Fruit fly (Drosophila melanogaster): ENCODE measurements around the gene pit.

Gene pit

DNA sequence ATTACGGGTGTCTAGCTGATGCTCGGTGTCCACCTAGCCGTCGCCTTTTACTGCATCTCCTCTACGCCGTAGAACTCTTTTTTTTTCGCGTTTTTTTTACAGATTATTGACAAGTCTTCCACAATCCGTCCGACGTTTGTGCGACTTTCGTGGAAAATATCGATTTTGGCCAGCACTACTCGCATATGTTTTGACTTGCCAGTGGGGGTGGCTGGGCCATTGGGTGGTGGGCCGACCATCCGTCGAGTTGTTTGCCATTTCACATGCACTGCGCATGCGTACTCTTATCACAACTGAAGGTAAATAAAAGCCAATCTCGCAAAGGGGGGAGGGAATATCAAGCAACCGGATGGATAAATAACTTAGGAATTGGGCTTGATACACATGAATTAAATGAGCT lies 2.4 kb upstream of the pit start, which contains the start of gene CG13409:
CG13409 (minus strand) TSS at position 163 of the 400 bp plus-strand sequence.
- TF ChIP-seq CG17801 (GFP tag; optimal IDR thresholded peaks at IDR 0.05; ENCODE audit: partially characterized antibody), result no peak

DNA sequence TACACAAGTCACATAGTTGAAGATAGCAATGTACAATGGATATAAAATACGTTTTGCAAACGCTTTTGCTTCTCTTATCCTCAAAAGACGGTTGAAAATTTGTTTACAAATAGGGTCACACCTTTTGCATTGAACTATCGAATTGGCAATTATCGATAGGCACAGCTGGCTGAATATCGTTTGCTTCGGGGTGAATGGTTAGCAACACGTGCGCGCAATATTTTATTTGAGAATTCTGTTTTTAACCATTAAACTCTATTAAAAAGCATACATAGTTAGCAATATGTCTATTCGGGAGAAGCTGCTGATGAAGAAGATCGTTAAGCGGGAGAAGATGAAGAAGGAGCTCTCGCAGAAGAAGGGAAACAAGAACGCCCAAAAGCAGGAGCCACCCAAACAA lies 1.5 kb downstream of the pit start:
- no peak for TF ChIP-seq CG17801 (GFP tag; optimal IDR thresholded peaks at IDR 0.05; ENCODE audit: partially characterized antibody)

DNA sequence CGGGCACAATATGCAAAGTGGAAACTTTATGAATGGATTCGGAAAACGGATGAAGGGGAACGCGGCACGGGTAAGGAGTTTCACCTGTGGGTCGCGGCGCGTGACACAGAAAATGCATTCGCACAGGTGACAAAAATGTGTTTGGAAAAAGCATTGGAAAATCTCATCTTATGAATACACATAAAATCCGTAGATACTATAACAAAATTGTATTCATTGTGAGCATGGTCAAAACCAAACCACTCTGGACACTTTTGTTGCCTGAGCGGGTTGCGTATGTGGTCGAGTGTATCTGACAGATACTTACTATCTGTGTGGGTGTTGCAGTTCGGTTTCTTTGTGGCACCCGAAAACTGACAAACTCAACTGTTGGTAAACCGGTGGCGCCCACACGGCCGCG lies 5.4 kb downstream of the pit start:
- TF ChIP-seq CG17801 (GFP tag; optimal IDR thresholded peaks at IDR 0.05; ENCODE audit: partially characterized antibody), result no peak

DNA sequence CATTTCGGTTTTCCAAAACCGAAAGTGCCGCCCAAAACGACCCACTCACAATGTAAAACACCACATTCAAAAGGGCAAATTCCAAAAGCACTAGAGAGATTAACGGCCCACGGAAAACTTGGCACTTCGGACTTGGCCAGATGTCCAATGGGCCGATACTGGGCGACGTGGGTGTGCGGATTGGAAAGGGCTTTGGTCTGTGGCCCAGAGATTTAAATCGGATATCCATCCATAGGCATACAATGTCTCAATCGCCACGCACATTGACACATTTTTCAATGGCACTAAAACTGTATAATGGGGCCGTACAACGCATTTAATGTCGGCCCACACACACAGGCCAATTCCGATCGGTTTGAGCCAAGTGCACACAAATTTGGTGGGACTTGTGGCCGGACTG lies 6.3 kb downstream of the pit start:
- no peak for TF ChIP-seq CG17801 (GFP tag; optimal IDR thresholded peaks at IDR 0.05; ENCODE audit: partially characterized antibody)

- no peak for TF ChIP-seq CG17801 (GFP tag; optimal IDR thresholded peaks at IDR 0.05; ENCODE audit: partially characterized antibody)
Measured at dm6 chr3R:22041625-22042282, 7.7 kb downstream of the pit start, which contains the start of gene how. TSS of gene how (plus strand) at chr3R:22042191.

DNA sequence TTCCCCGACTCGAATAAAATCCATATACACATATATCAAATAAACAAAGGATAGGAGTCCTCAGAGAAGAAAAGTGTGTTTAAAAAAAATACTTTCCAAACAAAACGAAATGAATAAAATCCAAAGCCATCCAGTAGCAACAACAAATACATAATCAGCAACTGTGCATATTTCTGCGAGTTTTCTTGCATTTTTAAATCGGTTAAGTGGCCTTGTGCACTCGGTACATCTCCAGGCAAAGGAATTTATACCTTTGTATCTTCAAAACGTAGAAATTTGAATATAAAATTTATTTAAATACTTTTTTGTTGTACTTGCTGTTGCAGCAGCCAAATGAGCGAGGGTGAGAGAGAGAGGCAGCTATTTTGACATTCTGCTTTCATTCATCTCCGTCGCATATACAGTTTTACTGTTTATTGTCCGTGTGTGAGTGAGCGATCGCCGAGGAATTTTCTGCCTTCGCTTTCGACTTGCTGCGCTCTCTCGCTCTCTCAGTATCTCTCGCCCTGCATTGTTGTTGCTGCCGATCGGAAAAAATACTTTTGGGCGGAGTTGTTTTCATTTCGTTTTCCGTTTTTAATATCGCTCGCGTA lies 8.3 kb downstream of the pit start:
- no peak for TF ChIP-seq CG17801 (GFP tag; optimal IDR thresholded peaks at IDR 0.05; ENCODE audit: partially characterized antibody)

- no peak for TF ChIP-seq CG17801 (GFP tag; optimal IDR thresholded peaks at IDR 0.05; ENCODE audit: partially characterized antibody)
Measured at dm6 chr3R:22042982-22043381, 8.9 kb downstream of the pit start.

DNA sequence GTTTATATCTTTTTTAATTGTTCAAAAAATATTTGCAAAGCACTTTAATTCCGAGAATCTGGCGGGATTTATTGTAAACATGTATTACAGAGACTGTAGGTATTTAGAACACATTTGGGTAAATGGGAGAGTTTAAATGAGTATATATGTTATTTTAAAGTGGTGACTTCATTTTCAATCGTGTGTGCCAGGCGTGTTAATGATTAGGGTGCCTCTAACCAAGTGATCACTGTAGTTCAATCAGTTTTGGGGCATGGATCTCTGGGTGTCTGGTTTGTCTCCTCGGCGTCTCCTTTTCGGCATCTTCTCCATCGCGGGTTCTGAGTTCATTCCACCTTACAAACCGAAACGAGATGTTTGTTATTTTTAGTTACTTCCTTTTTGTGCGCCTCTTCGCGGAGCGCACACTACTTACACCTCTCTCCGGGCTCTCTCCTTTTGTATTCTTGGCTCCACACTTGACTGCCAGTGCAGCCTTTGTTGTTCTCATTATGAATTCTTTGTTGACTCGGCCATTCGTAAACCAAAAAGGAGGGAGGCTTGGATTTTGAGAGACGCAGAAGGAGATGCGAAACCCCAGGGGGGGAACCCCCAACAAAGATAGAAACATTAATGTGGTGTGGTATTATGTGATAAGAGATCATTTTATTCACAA lies 9.8 kb downstream of the pit start:
- no peak for TF ChIP-seq CG17801 (GFP tag; optimal IDR thresholded peaks at IDR 0.05; ENCODE audit: partially characterized antibody)

DNA sequence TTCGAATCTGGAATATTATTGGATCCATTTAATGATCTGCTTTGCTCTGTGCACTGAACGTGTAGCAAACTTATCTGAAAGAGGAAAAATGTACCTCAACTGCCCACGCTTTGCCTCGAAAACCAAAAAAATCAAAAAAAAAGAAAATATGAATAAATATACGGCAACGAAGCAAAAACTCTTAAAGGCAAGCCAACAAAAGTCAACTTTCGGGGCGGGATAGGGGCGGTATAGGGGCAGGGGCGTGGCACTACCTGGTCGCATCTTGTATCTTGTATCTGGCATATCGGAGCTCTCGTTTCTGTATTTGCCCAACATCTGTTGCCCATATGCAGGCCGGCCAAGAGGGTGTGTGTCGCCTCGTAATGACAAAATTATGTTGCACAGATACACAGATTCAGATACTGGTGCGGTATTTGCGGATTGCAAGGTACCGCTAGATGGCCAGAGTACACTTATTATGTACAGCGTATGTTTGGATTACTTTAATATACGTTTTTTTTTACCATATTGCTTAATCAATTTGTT lies 10.4 kb downstream of the pit start:
- no peak for TF ChIP-seq CG17801 (GFP tag; optimal IDR thresholded peaks at IDR 0.05; ENCODE audit: partially characterized antibody)

DNA sequence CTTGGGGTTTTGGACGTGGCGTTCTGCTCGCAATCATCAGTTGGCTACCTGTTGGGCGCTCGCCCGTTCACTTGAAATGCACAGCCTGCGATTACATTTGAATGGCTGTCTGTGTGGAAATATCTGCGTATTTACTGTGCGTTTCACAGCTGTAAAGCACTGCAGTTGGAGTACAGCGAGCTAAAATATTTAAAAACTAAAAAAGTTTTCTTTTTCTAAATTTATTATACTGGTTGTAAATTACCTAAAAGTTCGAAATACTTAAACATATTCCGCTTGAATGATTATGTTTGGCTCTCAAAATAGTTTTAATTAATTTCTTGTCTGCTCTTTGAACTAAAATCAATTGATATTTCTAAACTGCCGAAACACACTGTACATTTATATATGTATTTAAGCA lies 12.1 kb downstream of the pit start:
- TF ChIP-seq CG17801 (GFP tag; optimal IDR thresholded peaks at IDR 0.05; ENCODE audit: partially characterized antibody), result no peak

DNA sequence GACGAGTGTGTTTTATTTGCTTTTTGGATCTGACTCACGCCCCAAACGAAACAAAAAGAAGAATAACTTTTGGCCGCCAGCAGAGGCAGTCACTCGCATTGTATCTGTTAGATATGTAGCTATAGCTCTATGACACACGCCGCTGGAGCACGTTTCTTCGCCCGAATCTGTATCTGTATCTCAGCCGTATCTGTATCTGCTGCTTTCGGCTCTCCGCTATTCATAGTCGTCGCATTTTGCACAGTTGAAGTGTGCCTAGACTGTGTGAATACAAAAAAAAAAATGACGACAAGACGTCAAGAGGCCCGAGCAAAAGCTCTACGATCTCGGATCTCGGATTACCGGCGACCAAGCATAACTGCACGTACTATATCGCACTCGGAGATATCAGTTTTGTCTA lies 12.6 kb downstream of the pit start:
- no peak for TF ChIP-seq CG17801 (GFP tag; optimal IDR thresholded peaks at IDR 0.05; ENCODE audit: partially characterized antibody)

dm6 chr3R:22047412-22047811 lies 13.3 kb downstream of the pit start:
- TF ChIP-seq CG17801 (GFP tag; optimal IDR thresholded peaks at IDR 0.05; ENCODE audit: partially characterized antibody), result no peak

- no peak for TF ChIP-seq CG17801 (GFP tag; optimal IDR thresholded peaks at IDR 0.05; ENCODE audit: partially characterized antibody)
Measured at dm6 chr3R:22049134-22049796, 15.2 kb downstream of the pit start.

DNA sequence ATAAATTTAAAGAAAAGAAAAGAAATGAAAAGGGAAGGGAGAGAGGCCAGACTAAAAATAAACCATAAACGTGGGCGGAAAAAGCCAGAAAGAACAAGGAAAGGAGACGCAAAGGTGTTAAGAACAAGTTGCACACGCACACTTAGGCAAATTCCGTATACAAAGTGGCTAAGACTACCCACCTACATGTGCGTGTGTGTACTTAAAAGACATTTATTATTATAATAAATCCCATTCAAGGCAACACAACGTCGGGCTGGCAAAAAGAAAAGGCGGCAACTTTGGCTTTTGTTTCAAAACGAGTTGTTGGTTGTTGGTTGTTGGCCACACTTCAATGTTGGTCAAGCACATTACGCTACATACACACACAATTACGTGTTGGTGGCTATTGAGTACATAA lies 18.1 kb downstream of the pit start:
- TF ChIP-seq CG17801 (GFP tag; optimal IDR thresholded peaks at IDR 0.05; ENCODE audit: partially characterized antibody), result no peak

- TF ChIP-seq CG17801 (GFP tag; optimal IDR thresholded peaks at IDR 0.05; ENCODE audit: partially characterized antibody), result no peak
Measured at dm6 chr3R:22053202-22053601, 19.1 kb downstream of the pit start.

- no peak for TF ChIP-seq CG17801 (GFP tag; optimal IDR thresholded peaks at IDR 0.05; ENCODE audit: partially characterized antibody)
Measured at dm6 chr3R:22053740-22054139, 19.6 kb downstream of the pit start.

All from ovary, adult (tissue).